Fruit fly (Drosophila melanogaster) whole organism, embryonic: ENCODE results near the gene Pgant35A.

ENCODE experiments used
- Abd-B ChIP-seq: fragments of 200-800 bp; sonication (Bioruptor generic); optimal IDR thresholded peaks from 2 replicates; lab custom pipeline; 2018; ENCODE audit warnings: missing biosample characterization, mild to moderate bottlenecking, missing genetic modification characterization, moderate library complexity
- Asciz ChIP-seq: fragments of 200-800 bp; sonication (Bioruptor generic); optimal IDR thresholded peaks from 2 replicates; lab custom pipeline; 2017; ENCODE audit warnings: missing biosample characterization, mild to moderate bottlenecking, missing genetic modification characterization, missing genetic modification reagents
- Atf-2 ChIP-seq: fragments of 200-800 bp; sonication (Bioruptor generic); optimal IDR thresholded peaks from 2 replicates; lab custom pipeline; 2016; ENCODE audit warnings: missing biosample characterization, missing genetic modification characterization
- BEAF-32 ChIP-seq: fragments of 200-800 bp; sonication (Bioruptor generic); optimal IDR thresholded peaks from 3 replicates; lab custom pipeline; 2017; ENCODE audit warnings: missing biosample characterization, missing genetic modification characterization, mild to moderate bottlenecking, moderate library complexity, missing genetic modification reagents
- BtbVII ChIP-seq: fragments of 200-800 bp; sonication (Bioruptor generic); optimal IDR thresholded peaks from 3 replicates; lab custom pipeline; 2017; ENCODE audit warnings: missing biosample characterization, mild to moderate bottlenecking, missing genetic modification characterization
- CG10366 ChIP-seq: fragments of 200-800 bp; sonication (Bioruptor generic); IDR thresholded peaks from 2 replicates; pipeline ENCODE4 v1.3.6; 2022; ENCODE audit warnings: missing biosample characterization, missing genetic modification characterization
- CG12391 ChIP-seq: fragments of 200-800 bp; sonication (Bioruptor generic); optimal IDR thresholded peaks from 3 replicates; lab custom pipeline; 2018; ENCODE audit warnings: missing biosample characterization, mild to moderate bottlenecking, missing genetic modification characterization, moderate library complexity
- CG12769 ChIP-seq: fragments of 200-800 bp; sonication (Bioruptor generic); optimal IDR thresholded peaks from 2 replicates; lab custom pipeline; 2019; ENCODE audit warnings: missing biosample characterization, mild to moderate bottlenecking, missing genetic modification characterization, moderate library complexity
- CG13123 ChIP-seq: fragments of 200-800 bp; sonication (Bioruptor generic); optimal IDR thresholded peaks from 2 replicates; lab custom pipeline; 2016; ENCODE audit warnings: missing biosample characterization, missing genetic modification characterization
- CG17361 ChIP-seq: fragments of 200-800 bp; sonication (Bioruptor generic); IDR thresholded peaks from 3 replicates; pipeline ENCODE4 v1.3.6; 2022; ENCODE audit warnings: missing biosample characterization, missing genetic modification characterization
- CG17568 ChIP-seq: fragments of 200-800 bp; sonication (Bioruptor generic); optimal IDR thresholded peaks from 2 replicates; lab custom pipeline; 2018; ENCODE audit warnings: missing biosample characterization, mild to moderate bottlenecking, missing genetic modification characterization, moderate library complexity
- CG17802 ChIP-seq: fragments of 200-800 bp; sonication (Bioruptor generic); optimal IDR thresholded peaks from 2 replicates; lab custom pipeline; 2018; ENCODE audit warnings: missing biosample characterization, mild to moderate bottlenecking, missing genetic modification characterization, moderate library complexity
- CG1792 ChIP-seq: fragments of 200-800 bp; sonication (Bioruptor generic); optimal IDR thresholded peaks from 2 replicates; lab custom pipeline; 2016; ENCODE audit warnings: missing biosample characterization, missing genetic modification characterization
- CG3065 ChIP-seq: fragments of 200-800 bp; sonication (Bioruptor generic); optimal IDR thresholded peaks from 2 replicates; lab custom pipeline; 2016; ENCODE audit warnings: missing biosample characterization, missing genetic modification characterization
- CG31224 ChIP-seq: fragments of 200-800 bp; sonication (Bioruptor generic); IDR thresholded peaks from 2 replicates; pipeline ENCODE4 v1.3.6; 2022; ENCODE audit warnings: missing biosample characterization, missing genetic modification characterization
- CG3995 ChIP-seq: fragments of 200-800 bp; sonication (Bioruptor generic); optimal IDR thresholded peaks from 3 replicates; lab custom pipeline; 2016; ENCODE audit warnings: missing biosample characterization, missing genetic modification characterization
- CG4328 ChIP-seq: fragments of 200-800 bp; sonication (Bioruptor generic); optimal IDR thresholded peaks from 3 replicates; lab custom pipeline; 2017; ENCODE audit warnings: missing biosample characterization, missing genetic modification reagents, missing genetic modification characterization
- CG4424 ChIP-seq: fragments of 200-800 bp; sonication (Bioruptor generic); optimal IDR thresholded peaks from 3 replicates; lab custom pipeline; 2016; ENCODE audit warnings: missing biosample characterization, missing genetic modification characterization
- CG6683 ChIP-seq: fragments of 200-800 bp; sonication (Bioruptor generic); optimal IDR thresholded peaks from 2 replicates; lab custom pipeline; 2017; ENCODE audit warnings: missing biosample characterization, mild to moderate bottlenecking, missing genetic modification characterization, missing genetic modification reagents
- CG8924 ChIP-seq: fragments of 200-800 bp; optimal IDR thresholded peaks from 3 replicates; lab custom pipeline; 2019; ENCODE audit warnings: missing biosample characterization, mild to moderate bottlenecking, missing genetic modification characterization, moderate library complexity
- CTCF ChIP-seq: fragments of 200-800 bp; sonication (Bioruptor generic); optimal IDR thresholded peaks from 2 replicates; lab custom pipeline; 2017; ENCODE audit warnings: missing biosample characterization, mild to moderate bottlenecking, missing genetic modification characterization, moderate library complexity
- CrebB ChIP-seq: fragments of 200-800 bp; sonication (Bioruptor generic); optimal IDR thresholded peaks from 3 replicates; lab custom pipeline; 2018; ENCODE audit warnings: missing biosample characterization, mild to moderate bottlenecking, missing genetic modification characterization
- Deaf1 ChIP-seq: fragments of 200-800 bp; optimal IDR thresholded peaks from 3 replicates; lab custom pipeline; 2019; ENCODE audit warnings: missing biosample characterization, mild to moderate bottlenecking, missing genetic modification characterization, moderate library complexity
- Dref ChIP-seq: fragments of 200-800 bp; sonication (Bioruptor generic); IDR thresholded peaks from 2 replicates; pipeline ENCODE4 v1.3.6; 2022; ENCODE audit warnings: missing biosample characterization, missing genetic modification characterization
- Fer2 ChIP-seq: fragments of 200-800 bp; sonication (Bioruptor generic); optimal IDR thresholded peaks from 2 replicates; lab custom pipeline; 2018; ENCODE audit warnings: missing biosample characterization, mild to moderate bottlenecking, missing genetic modification characterization, moderate library complexity
- Gug ChIP-seq: fragments of 200-800 bp; sonication (Bioruptor generic); IDR thresholded peaks from 4 replicates; pipeline ENCODE4 v1.3.6; 2022; ENCODE audit warnings: missing biosample characterization, missing genetic modification characterization
- H15 ChIP-seq: fragments of 200-800 bp; sonication (Bioruptor generic); IDR thresholded peaks from 3 replicates; pipeline ENCODE4 v1.3.6; 2022; ENCODE audit warnings: missing biosample characterization, missing genetic modification characterization
- Hand ChIP-seq: fragments of 200-800 bp; sonication (Bioruptor generic); optimal IDR thresholded peaks from 2 replicates; lab custom pipeline; 2017; ENCODE audit warnings: mild to moderate bottlenecking, missing biosample characterization, missing genetic modification reagents, missing genetic modification characterization
- Jarid2 ChIP-seq: fragments of 200-800 bp; sonication (Bioruptor generic); optimal IDR thresholded peaks from 3 replicates; lab custom pipeline; 2017; ENCODE audit warnings: mild to moderate bottlenecking, missing biosample characterization, missing genetic modification reagents, missing genetic modification characterization
- Ptx1 ChIP-seq: fragments of 200-800 bp; sonication (Bioruptor generic); IDR thresholded peaks from 2 replicates; pipeline ENCODE4 v1.3.6; 2022; ENCODE audit warnings: missing biosample characterization, missing genetic modification characterization
- Ssrp ChIP-seq: fragments of 200-800 bp; sonication (Bioruptor generic); optimal IDR thresholded peaks from 2 replicates; lab custom pipeline; 2018; ENCODE audit warnings: missing biosample characterization, mild to moderate bottlenecking, missing genetic modification characterization, moderate library complexity
- ase ChIP-seq: fragments of 200-800 bp; sonication (Bioruptor generic); IDR thresholded peaks from 3 replicates; pipeline ENCODE4 v1.3.6; 2022; ENCODE audit warnings: missing biosample characterization, missing genetic modification characterization
- bowl ChIP-seq: fragments of 200-800 bp; sonication (Bioruptor generic); IDR thresholded peaks from 2 replicates; pipeline ENCODE4 v1.3.6; 2022; ENCODE audit warnings: missing biosample characterization, missing genetic modification characterization
- cg ChIP-seq: fragments of 200-800 bp; sonication (Bioruptor generic); optimal IDR thresholded peaks from 3 replicates; lab custom pipeline; 2019; ENCODE audit warnings: missing biosample characterization, mild to moderate bottlenecking, missing genetic modification characterization, moderate library complexity
- croc ChIP-seq: fragments of 200-800 bp; sonication (Bioruptor generic); conservative IDR thresholded peaks from 3 replicates; pipeline ENCODE4 v1.3.6; 2022; ENCODE audit warnings: missing biosample characterization, missing genetic modification characterization
- crp ChIP-seq, 2 experiments: fragments of 200-800 bp; sonication (Bioruptor generic); optimal IDR thresholded peaks; 2 replicates in 1 of 2; 3 replicates in 1 of 2; lab custom pipeline; 2017; ENCODE audit warnings: missing biosample characterization in 2 of 2, missing genetic modification characterization in 2 of 2, mild to moderate bottlenecking in 1 of 2, moderate library complexity in 1 of 2
- dan ChIP-seq: fragments of 200-800 bp; sonication (Bioruptor generic); IDR thresholded peaks from 2 replicates; pipeline ENCODE4 v1.3.6; 2022; ENCODE audit warnings: missing biosample characterization, missing genetic modification characterization
- en ChIP-seq: fragments of 200-800 bp; sonication (Bioruptor generic); optimal IDR thresholded peaks from 2 replicates; lab custom pipeline; 2016; ENCODE audit warnings: missing biosample characterization, missing genetic modification characterization
- her ChIP-seq: fragments of 200-800 bp; sonication (Bioruptor generic); optimal IDR thresholded peaks from 2 replicates; lab custom pipeline; 2016; ENCODE audit warnings: missing biosample characterization, missing genetic modification characterization
- nau ChIP-seq: fragments of 200-800 bp; sonication (Bioruptor generic); optimal IDR thresholded peaks from 3 replicates; lab custom pipeline; 2017; ENCODE audit warnings: missing biosample characterization, mild to moderate bottlenecking, missing genetic modification characterization, missing genetic modification reagents
- pan ChIP-seq, 4 experiments: fragments of >200 bp in 3 of 4; fragments of 200-800 bp in 1 of 4; sonication (Bioruptor generic) in 1 of 4; optimal IDR thresholded peaks in 3 of 4; IDR thresholded peaks in 1 of 4; 2 replicates each; pipeline versions ENCODE4 v1.3.6 to Lab custom; 2017 to 2022; ENCODE audit warnings: missing biosample characterization in 2 of 4, missing genetic modification characterization in 2 of 4, mixed read lengths in 1 of 4
- pb ChIP-seq: fragments of 200-800 bp; sonication (Bioruptor generic); optimal IDR thresholded peaks from 3 replicates; lab custom pipeline; 2016; ENCODE audit warnings: missing biosample characterization, missing genetic modification characterization
- repo ChIP-seq: fragments of 200-800 bp; sonication (Bioruptor generic); optimal IDR thresholded peaks from 2 replicates; lab custom pipeline; 2016; ENCODE audit warnings: missing biosample characterization, missing genetic modification characterization
- seq ChIP-seq: fragments of 200-800 bp; sonication (Bioruptor generic); IDR thresholded peaks from 2 replicates; pipeline ENCODE4 v1.3.6; 2022; ENCODE audit warnings: missing biosample characterization, missing genetic modification characterization
- sisA ChIP-seq: fragments of 200-800 bp; sonication (Bioruptor generic); IDR thresholded peaks from 2 replicates; pipeline ENCODE4 v1.3.6; 2022; ENCODE audit warnings: missing biosample characterization, missing genetic modification characterization
- sob ChIP-seq: fragments of 200-800 bp; sonication (Bioruptor generic); IDR thresholded peaks from 2 replicates; pipeline ENCODE4 v1.3.6; 2022; ENCODE audit warnings: missing biosample characterization, missing genetic modification characterization
- tll ChIP-seq, 2 experiments: fragments of 200-800 bp in 1 of 2; fragments of >200 bp in 1 of 2; sonication (Bioruptor generic) in 1 of 2; optimal IDR thresholded peaks; 2 replicates each; lab custom pipeline; 2017 to 2019; ENCODE audit warnings: missing biosample characterization in 2 of 2, missing genetic modification characterization in 2 of 2, mild to moderate bottlenecking in 1 of 2, moderate library complexity in 1 of 2
- usp ChIP-seq: fragments of >200 bp; optimal IDR thresholded peaks from 2 replicates; lab custom pipeline; 2017; ENCODE audit warnings: missing biosample characterization, missing genetic modification characterization
- zen ChIP-seq: fragments of 200-800 bp; sonication (Bioruptor generic); optimal IDR thresholded peaks from 3 replicates; lab custom pipeline; 2018; ENCODE audit warnings: missing biosample characterization, mild to moderate bottlenecking, missing genetic modification characterization, moderate library complexity
- zen2 ChIP-seq: fragments of 200-800 bp; sonication (Bioruptor generic); IDR thresholded peaks from 3 replicates; pipeline ENCODE4 v1.3.6; 2022; ENCODE audit warnings: missing biosample characterization, missing genetic modification characterization; ENCODE audit not compliant: partially characterized antibody

Pgant35A gene

dm6 chr2L:14361736-14362180, 2.7 kb downstream of the Pgant35A start, which contains the start of gene spel1 (continued):
- TF ChIP-seq Ssrp (tag; lab: Kevin White, UChicago) (peak; percentile 81), sob (GFP tag; lab: Robert Waterston, UW) (peak; percentile 74), her (GFP tag; lab: Kevin White, UChicago) (no peak), CrebB (tag; lab: Kevin White, UChicago) (peak; percentile 62), BEAF-32 (GFP tag; lab: Kevin White, UChicago) (no peak), CG17802 (tag; lab: Kevin White, UChicago) (no peak), CG12391 (tag; lab: Kevin White, UChicago) (peak; percentile 93), seq (peak; percentile 49; the same call in 1 of the 2 replicates), CG31224 (GFP tag; lab: Robert Waterston, UW) (peak; percentile 71), CG10366 (GFP tag; lab: Robert Waterston, UW) (peak; percentile 72), Hand (GFP tag; lab: Kevin White, UChicago) (no peak), CG3995 (GFP tag; lab: Kevin White, UChicago) (no peak), cg (GFP tag; lab: Kevin White, UChicago) (no peak), CTCF (no peak), sisA (GFP tag; lab: Robert Waterston, UW) (peak; percentile 72), CG8924 (peak; percentile 86), Fer2 (peak; percentile 36), tll (GFP tag; optimal IDR thresholded peaks at IDR 0.05; lab: Kevin White, UChicago) (no peak), Gug (GFP tag; lab: Robert Waterston, UW) (no peak), zen (tag; lab: Kevin White, UChicago) (peak; percentile 80), CG1792 (no peak), pan (optimal IDR thresholded peaks at IDR 0.05; lab: Kevin White, UChicago) (no peak), pan (GFP tag; optimal IDR thresholded peaks at IDR 0.05 in 1 of 2, IDR thresholded peaks at IDR 0.05 in 1 of 2) (peak in 1 of 2 experiments; percentile 85), repo (GFP tag; lab: Kevin White, UChicago) (no peak), croc (GFP tag; lab: Robert Waterston, UW) (peak; percentile 45), CG12769 (no peak), CG4328 (GFP tag; lab: Kevin White, UChicago) (peak; percentile 31), crp (GFP tag; optimal IDR thresholded peaks at IDR 0.05; lab: Kevin White, UChicago) (peak in 1 of 2 experiments; percentile 18), Atf-2 (GFP tag; lab: Kevin White, UChicago) (no peak), Jarid2 (GFP tag; lab: Kevin White, UChicago) (no peak), nau (GFP tag; lab: Kevin White, UChicago) (peak; percentile 38), Ptx1 (GFP tag; lab: Robert Waterston, UW) (peak; percentile 80), CG17568 (GFP tag; lab: Kevin White, UChicago) (peak; percentile 11), CG17361 (GFP tag; lab: Robert Waterston, UW) (peak; percentile 90), zen2 (GFP tag; lab: Robert Waterston, UW) (no peak), dan (GFP tag; lab: Robert Waterston, UW) (no peak), BtbVII (GFP tag; lab: Kevin White, UChicago) (peak; percentile 72), bowl (GFP tag; lab: Robert Waterston, UW) (0 out of 2 replicates have a peak, but pooled peaks have one; percentile 36), Deaf1 (tag; lab: Kevin White, UChicago) (peak; percentile 61), Asciz (peak; percentile 72), Abd-B (GFP tag; lab: Kevin White, UChicago) (peak; percentile 73), CG6683 (peak; percentile 63), CG13123 (GFP tag; lab: Kevin White, UChicago) (peak; percentile 41), CG3065 (peak; percentile 11), usp (no peak), Dref (no peak), pb (GFP tag; lab: Kevin White, UChicago) (no peak), H15 (GFP tag; lab: Robert Waterston, UW) (peak; percentile 49; the same call in 1 of the 3 replicates), en (GFP tag; lab: Kevin White, UChicago) (no peak), CG4424 (GFP tag; lab: Kevin White, UChicago) (peak; percentile 81), ase (GFP tag; lab: Robert Waterston, UW) (peak; percentile 58)
